Fruit fly (Drosophila melanogaster) whole organism, embryonic: ENCODE results near the gene Cpr64Ad.
A peak's percentile ranks its signal among the peaks of the same experiment; 100 is the strongest.

Source experiments
- Ada2b ChIP-seq: fragments of 200-800 bp; sonication (Bioruptor generic); IDR thresholded peaks from 2 replicates; pipeline ENCODE4 v1.3.6; 2022; ENCODE audit warnings: missing biosample characterization, missing genetic modification characterization
- Bdp1 ChIP-seq: fragments of 200-800 bp; sonication (Bioruptor generic); optimal IDR thresholded peaks from 3 replicates; lab custom pipeline; 2016; ENCODE audit warnings: missing biosample characterization, missing genetic modification characterization
- CG10543 ChIP-seq: fragments of 200-800 bp; sonication (Bioruptor generic); optimal IDR thresholded peaks from 3 replicates; lab custom pipeline; 2017; ENCODE audit warnings: missing biosample characterization, mild to moderate bottlenecking, missing genetic modification characterization, moderate library complexity
- CG10565 ChIP-seq: fragments of 200-800 bp; sonication (Bioruptor generic); optimal IDR thresholded peaks from 3 replicates; lab custom pipeline; 2016; ENCODE audit warnings: missing biosample characterization, mild to moderate bottlenecking, missing genetic modification characterization
- CG11456 ChIP-seq: fragments of 200-800 bp; sonication (Bioruptor generic); IDR thresholded peaks from 3 replicates; pipeline ENCODE4 v1.3.6; 2022; ENCODE audit warnings: missing biosample characterization, missing genetic modification characterization
- CG11504 ChIP-seq: fragments of 200-800 bp; sonication (Bioruptor generic); optimal IDR thresholded peaks from 3 replicates; lab custom pipeline; 2019; ENCODE audit warnings: missing biosample characterization, mild to moderate bottlenecking, missing genetic modification characterization, moderate library complexity
- CG11696 ChIP-seq: fragments of 200-800 bp; sonication (Bioruptor generic); IDR thresholded peaks from 2 replicates; pipeline ENCODE4 v1.3.6; 2022; ENCODE audit warnings: missing biosample characterization, missing genetic modification characterization
- CG12219 ChIP-seq: fragments of 200-800 bp; sonication (Bioruptor generic); optimal IDR thresholded peaks from 3 replicates; lab custom pipeline; 2018; ENCODE audit warnings: missing biosample characterization, mild to moderate bottlenecking, missing genetic modification characterization
- CG12769 ChIP-seq: fragments of 200-800 bp; sonication (Bioruptor generic); optimal IDR thresholded peaks from 2 replicates; lab custom pipeline; 2019; ENCODE audit warnings: missing biosample characterization, mild to moderate bottlenecking, missing genetic modification characterization, moderate library complexity
- CG14860 ChIP-seq: fragments of 200-800 bp; sonication (Bioruptor generic); IDR thresholded peaks from 3 replicates; pipeline ENCODE4 v1.3.6; 2022; ENCODE audit warnings: missing biosample characterization, missing genetic modification characterization; ENCODE audit not compliant: partially characterized antibody
- CG1603 ChIP-seq: fragments of 200-800 bp; sonication (Bioruptor generic); optimal IDR thresholded peaks from 2 replicates; lab custom pipeline; 2019; ENCODE audit warnings: missing biosample characterization, mild to moderate bottlenecking, missing genetic modification characterization, moderate library complexity
- CG17186 ChIP-seq: fragments of 200-800 bp; sonication (Bioruptor generic); optimal IDR thresholded peaks from 3 replicates; lab custom pipeline; 2017; ENCODE audit warnings: missing biosample characterization, missing genetic modification reagents, missing genetic modification characterization
- CG17328 ChIP-seq: fragments of 200-800 bp; sonication (Bioruptor generic); IDR thresholded peaks from 2 replicates; pipeline ENCODE4 v1.3.6; 2022; ENCODE audit warnings: missing biosample characterization, missing genetic modification characterization
- CG17361 ChIP-seq: fragments of 200-800 bp; sonication (Bioruptor generic); IDR thresholded peaks from 3 replicates; pipeline ENCODE4 v1.3.6; 2022; ENCODE audit warnings: missing biosample characterization, missing genetic modification characterization
- CG18599 ChIP-seq: fragments of 200-800 bp; sonication (Bioruptor generic); optimal IDR thresholded peaks from 3 replicates; lab custom pipeline; 2017; ENCODE audit warnings: missing biosample characterization, missing genetic modification characterization, mild to moderate bottlenecking, moderate library complexity, missing genetic modification reagents
- CG31224 ChIP-seq: fragments of 200-800 bp; sonication (Bioruptor generic); IDR thresholded peaks from 2 replicates; pipeline ENCODE4 v1.3.6; 2022; ENCODE audit warnings: missing biosample characterization, missing genetic modification characterization
- CG32767 ChIP-seq: fragments of 200-800 bp; sonication (Bioruptor generic); IDR thresholded peaks from 2 replicates; pipeline ENCODE4 v1.3.6; 2022; ENCODE audit warnings: missing biosample characterization, missing genetic modification characterization
- CG3847 ChIP-seq: fragments of 200-800 bp; sonication (Bioruptor generic); IDR thresholded peaks from 2 replicates; pipeline ENCODE4 v1.3.6; 2022; ENCODE audit warnings: missing biosample characterization, missing genetic modification characterization
- CG4424 ChIP-seq: fragments of 200-800 bp; sonication (Bioruptor generic); optimal IDR thresholded peaks from 3 replicates; lab custom pipeline; 2016; ENCODE audit warnings: missing biosample characterization, missing genetic modification characterization
- CG6791 ChIP-seq: fragments of 200-800 bp; sonication (Bioruptor generic); IDR thresholded peaks from 3 replicates; pipeline ENCODE4 v1.3.6; 2022; ENCODE audit warnings: missing biosample characterization, missing genetic modification characterization; ENCODE audit not compliant: partially characterized antibody
- CG8944 ChIP-seq: fragments of 200-800 bp; sonication (Bioruptor generic); optimal IDR thresholded peaks from 3 replicates; lab custom pipeline; 2016; ENCODE audit warnings: missing biosample characterization, missing genetic modification characterization
- CHES-1-like ChIP-seq: fragments of 200-800 bp; sonication (Bioruptor generic); optimal IDR thresholded peaks from 2 replicates; lab custom pipeline; 2016; ENCODE audit warnings: missing biosample characterization, missing genetic modification characterization
- Dll ChIP-seq: fragments of 200-800 bp; sonication (Bioruptor generic); IDR thresholded peaks from 4 replicates; pipeline ENCODE4 v1.3.6; 2022; ENCODE audit warnings: missing biosample characterization, missing genetic modification characterization; ENCODE audit not compliant: partially characterized antibody
- Dp ChIP-seq: fragments of 200-800 bp; sonication (Bioruptor generic); optimal IDR thresholded peaks from 2 replicates; lab custom pipeline; 2018; ENCODE audit warnings: missing biosample characterization, mild to moderate bottlenecking, missing genetic modification characterization, moderate library complexity
- Dref ChIP-seq: fragments of 200-800 bp; sonication (Bioruptor generic); IDR thresholded peaks from 2 replicates; pipeline ENCODE4 v1.3.6; 2022; ENCODE audit warnings: missing biosample characterization, missing genetic modification characterization
- E2f1 ChIP-seq: fragments of 200-800 bp; sonication (Bioruptor generic); IDR thresholded peaks from 2 replicates; pipeline ENCODE4 v1.3.6; 2022; ENCODE audit warnings: missing biosample characterization, missing genetic modification characterization
- GATAe ChIP-seq: fragments of 200-800 bp; sonication (Bioruptor generic); conservative IDR thresholded peaks from 2 replicates; pipeline ENCODE4 v1.3.6; 2022; ENCODE audit warnings: missing biosample characterization, missing genetic modification characterization
- Hmr ChIP-seq: fragments of 200-800 bp; sonication (Bioruptor generic); optimal IDR thresholded peaks from 3 replicates; lab custom pipeline; 2017; ENCODE audit warnings: mild to moderate bottlenecking, missing biosample characterization, missing genetic modification reagents, missing genetic modification characterization
- Hmx ChIP-seq: fragments of 200-800 bp; sonication (Bioruptor generic); optimal IDR thresholded peaks from 2 replicates; lab custom pipeline; 2016; ENCODE audit warnings: missing biosample characterization, missing genetic modification characterization
- Kr ChIP-seq: fragments of 200-800 bp; sonication (Bioruptor generic); optimal IDR thresholded peaks from 2 replicates; lab custom pipeline; 2017; ENCODE audit warnings: missing biosample characterization, mild to moderate bottlenecking, missing genetic modification characterization
- Lhr ChIP-seq: fragments of 200-800 bp; sonication (Bioruptor generic); optimal IDR thresholded peaks from 3 replicates; lab custom pipeline; 2017; ENCODE audit warnings: mild to moderate bottlenecking, missing biosample characterization, missing genetic modification reagents, missing genetic modification characterization
- Nf-YB ChIP-seq: fragments of 200-800 bp; sonication (Bioruptor generic); optimal IDR thresholded peaks from 3 replicates; lab custom pipeline; 2019; ENCODE audit warnings: missing biosample characterization, mild to moderate bottlenecking, missing genetic modification characterization, moderate library complexity
- Optix ChIP-seq: fragments of 200-800 bp; sonication (Bioruptor generic); IDR thresholded peaks from 3 replicates; pipeline ENCODE4 v1.3.6; 2022; ENCODE audit warnings: missing biosample characterization, missing genetic modification characterization
- TFAM ChIP-seq: fragments of 200-800 bp; sonication (Bioruptor generic); optimal IDR thresholded peaks from 2 replicates; lab custom pipeline; 2017; ENCODE audit warnings: missing biosample characterization, missing genetic modification characterization, inconsistent platforms
- Taf1 ChIP-seq: fragments of 200-800 bp; sonication (Bioruptor generic); IDR thresholded peaks from 2 replicates; pipeline ENCODE4 v1.3.6; 2022; ENCODE audit warnings: missing biosample characterization, missing genetic modification characterization
- ase ChIP-seq: fragments of 200-800 bp; sonication (Bioruptor generic); IDR thresholded peaks from 3 replicates; pipeline ENCODE4 v1.3.6; 2022; ENCODE audit warnings: missing biosample characterization, missing genetic modification characterization
- bowl ChIP-seq: fragments of 200-800 bp; sonication (Bioruptor generic); IDR thresholded peaks from 2 replicates; pipeline ENCODE4 v1.3.6; 2022; ENCODE audit warnings: missing biosample characterization, missing genetic modification characterization
- caup ChIP-seq: fragments of 200-800 bp; sonication (Bioruptor generic); optimal IDR thresholded peaks from 3 replicates; lab custom pipeline; 2017; ENCODE audit warnings: missing biosample characterization, mild to moderate bottlenecking, missing genetic modification characterization, moderate library complexity; ENCODE audit not compliant: severe bottlenecking
- ci ChIP-seq: fragments of 200-800 bp; sonication (Bioruptor generic); IDR thresholded peaks from 3 replicates; pipeline ENCODE4 v1.3.6; 2022; ENCODE audit warnings: missing biosample characterization, missing genetic modification characterization
- crc ChIP-seq: fragments of 200-800 bp; sonication (Bioruptor generic); optimal IDR thresholded peaks from 2 replicates; lab custom pipeline; 2016; ENCODE audit warnings: missing biosample characterization, missing genetic modification characterization
- emc ChIP-seq: fragments of 200-800 bp; sonication (Bioruptor generic); optimal IDR thresholded peaks from 2 replicates; lab custom pipeline; 2016; ENCODE audit warnings: missing biosample characterization, missing genetic modification characterization
- en ChIP-seq: fragments of 200-800 bp; sonication (Bioruptor generic); optimal IDR thresholded peaks from 2 replicates; lab custom pipeline; 2016; ENCODE audit warnings: missing biosample characterization, missing genetic modification characterization
- fd96Cb ChIP-seq: fragments of 200-800 bp; sonication (Bioruptor generic); optimal IDR thresholded peaks from 2 replicates; lab custom pipeline; 2018; ENCODE audit warnings: missing biosample characterization, mild to moderate bottlenecking, missing genetic modification characterization, moderate library complexity
- hkb ChIP-seq, 2 experiments: fragments of 200-800 bp in 1 of 2; fragments of >200 bp in 1 of 2; sonication (Bioruptor generic) in 1 of 2; IDR thresholded peaks in 1 of 2; optimal IDR thresholded peaks in 1 of 2; 2 replicates each; pipeline versions ENCODE4 v1.3.6 to Lab custom; 2017 to 2022; ENCODE audit warnings: missing biosample characterization in 1 of 2, missing genetic modification characterization in 1 of 2
- luna ChIP-seq: fragments of 200-800 bp; sonication (Bioruptor generic); optimal IDR thresholded peaks from 2 replicates; lab custom pipeline; 2016; ENCODE audit warnings: missing biosample characterization, missing genetic modification characterization
- nerfin-2 ChIP-seq: fragments of 200-800 bp; sonication (Bioruptor generic); IDR thresholded peaks from 2 replicates; pipeline ENCODE4 v1.3.6; 2022; ENCODE audit warnings: missing biosample characterization, missing genetic modification characterization; ENCODE audit not compliant: partially characterized antibody
- oc ChIP-seq: fragments of 200-800 bp; sonication (Bioruptor generic); optimal IDR thresholded peaks from 2 replicates; lab custom pipeline; 2018; ENCODE audit warnings: missing biosample characterization, mild to moderate bottlenecking, missing genetic modification characterization, moderate library complexity
- pan ChIP-seq, 4 experiments: fragments of >200 bp in 3 of 4; fragments of 200-800 bp in 1 of 4; sonication (Bioruptor generic) in 1 of 4; optimal IDR thresholded peaks in 3 of 4; IDR thresholded peaks in 1 of 4; 2 replicates each; pipeline versions ENCODE4 v1.3.6 to Lab custom; 2017 to 2022; ENCODE audit warnings: missing biosample characterization in 2 of 4, missing genetic modification characterization in 2 of 4, mixed read lengths in 1 of 4
- sr ChIP-seq: fragments of 200-800 bp; sonication (Bioruptor generic); IDR thresholded peaks from 3 replicates; pipeline ENCODE4 v1.3.6; 2022; ENCODE audit warnings: missing biosample characterization, missing genetic modification characterization
- tio ChIP-seq: fragments of 200-800 bp; sonication (Bioruptor generic); optimal IDR thresholded peaks from 2 replicates; lab custom pipeline; 2017; ENCODE audit warnings: missing biosample characterization, missing genetic modification characterization, inconsistent platforms

Gene Cpr64Ad

dm6 chr3L:4232227-4232626 is 17.0 kb downstream of the Cpr64Ad start (continued):
- no peak for TF ChIP-seq E2f1 (GFP tag; lab: Robert Waterston, UW)
- no peak for TF ChIP-seq CG8944 (GFP tag; lab: Kevin White, UChicago)
- TF ChIP-seq pan (optimal IDR thresholded peaks at IDR 0.05; lab: Kevin White, UChicago) = no peak
- TF ChIP-seq pan (GFP tag; optimal IDR thresholded peaks at IDR 0.05 in 1 of 2, IDR thresholded peaks at IDR 0.05 in 1 of 2) = peak in 1 of 2 experiments; percentile 9
- TF ChIP-seq Nf-YB = peak; percentile 62
- no peak for TF ChIP-seq CG32767 (GFP tag; lab: Robert Waterston, UW)
- no peak for TF ChIP-seq Dp
- peak; percentile 8 for TF ChIP-seq CG12769 (tag; lab: Kevin White, UChicago)
- TF ChIP-seq CG14860 (GFP tag; lab: Robert Waterston, UW) = no peak
- TF ChIP-seq tio (GFP tag; lab: Kevin White, UChicago) = no peak
- TF ChIP-seq caup (GFP tag; lab: Kevin White, UChicago) = no peak
- TF ChIP-seq CHES-1-like (GFP tag; lab: Kevin White, UChicago) = no peak
- no peak for TF ChIP-seq sr (GFP tag; lab: Robert Waterston, UW)
- TF ChIP-seq nerfin-2 = no peak
- no peak for TF ChIP-seq CG17328 (GFP tag; lab: Robert Waterston, UW)
- TF ChIP-seq CG4424 = no peak
- TF ChIP-seq Optix (GFP tag; lab: Robert Waterston, UW) = no peak
- no peak for TF ChIP-seq luna
- TF ChIP-seq en (GFP tag; lab: Kevin White, UChicago) = no peak
- TF ChIP-seq Taf1 (GFP tag; lab: Robert Waterston, UW) = no peak
- TF ChIP-seq bowl (GFP tag; lab: Robert Waterston, UW) = no peak
- TF ChIP-seq CG12219 (GFP tag; lab: Kevin White, UChicago) = no peak
- TF ChIP-seq Hmr (GFP tag; lab: Kevin White, UChicago) = no peak
- no peak for TF ChIP-seq GATAe (GFP tag; lab: Robert Waterston, UW)
- TF ChIP-seq CG31224 = no peak
- no peak for TF ChIP-seq Hmx (GFP tag; lab: Kevin White, UChicago)
- peak; percentile 34 for TF ChIP-seq Kr (GFP tag; lab: Kevin White, UChicago)
- no peak for TF ChIP-seq fd96Cb
- no peak for TF ChIP-seq Ada2b (GFP tag; lab: Robert Waterston, UW)
- no peak for TF ChIP-seq Dll (GFP tag; lab: Robert Waterston, UW)
- TF ChIP-seq hkb (optimal IDR thresholded peaks at IDR 0.05; lab: Kevin White, UChicago) = no peak
- TF ChIP-seq hkb (GFP tag; IDR thresholded peaks at IDR 0.05; lab: Robert Waterston, UW) = no peak
- TF ChIP-seq CG18599 (GFP tag; lab: Kevin White, UChicago) = no peak
- no peak for TF ChIP-seq CG1603 (tag; lab: Kevin White, UChicago)
- no peak for TF ChIP-seq CG11696
- TF ChIP-seq Bdp1 (GFP tag; lab: Kevin White, UChicago) = no peak
- TF ChIP-seq Dref = no peak
- peak; percentile 98 for TF ChIP-seq oc (tag; lab: Kevin White, UChicago)
- no peak for TF ChIP-seq ase (GFP tag; lab: Robert Waterston, UW)
- TF ChIP-seq CG17361 (GFP tag; lab: Robert Waterston, UW) = no peak
- TF ChIP-seq CG3847 (GFP tag; lab: Robert Waterston, UW) = no peak
- TF ChIP-seq CG10543 (GFP tag; lab: Kevin White, UChicago) = peak; percentile 11
- no peak for TF ChIP-seq crc
- TF ChIP-seq CG10565 (GFP tag; lab: Kevin White, UChicago) = no peak
- TF ChIP-seq emc (GFP tag; lab: Kevin White, UChicago) = no peak
- no peak for TF ChIP-seq CG17186
- peak; percentile 56; the same call in 1 of the 3 replicates for TF ChIP-seq ci (GFP tag; lab: Robert Waterston, UW)
- TF ChIP-seq CG11456 (GFP tag; lab: Robert Waterston, UW) = no peak
- TF ChIP-seq Lhr (GFP tag; lab: Kevin White, UChicago) = no peak
- TF ChIP-seq CG6791 (GFP tag; lab: Robert Waterston, UW) = no peak
- no peak for TF ChIP-seq CG11504 (tag; lab: Kevin White, UChicago)
- TF ChIP-seq TFAM = no peak
